Worm (Caenorhabditis elegans) whole organism, mixed stage, embryonic: ENCODE measurements around the gene ung-1.

Experiments used
- bed-3 ChIP-seq: fragments of 200-800 bp; sonication (Bioruptor generic); optimal IDR thresholded peaks from 3 replicates; lab custom pipeline; 2018; ENCODE audit warnings: mild to moderate bottlenecking, missing genetic modification characterization, moderate library complexity, missing compliant biosample characterization
- ceh-39 ChIP-seq: fragments of 150-350 bp; optimal IDR thresholded peaks from 2 replicates; lab custom pipeline; 2014; ENCODE audit warnings: missing biosample characterization, missing genetic modification characterization
- ceh-83 ChIP-seq: fragments of 200-800 bp; sonication (Bioruptor generic); optimal IDR thresholded peaks from 2 replicates; lab custom pipeline; 2018; ENCODE audit warnings: mild to moderate bottlenecking, missing genetic modification characterization, missing compliant biosample characterization
- ces-1 ChIP-seq: fragments of 150-350 bp; optimal IDR thresholded peaks from 2 replicates; lab custom pipeline; 2014; ENCODE audit warnings: missing biosample characterization, missing genetic modification reagents, missing genetic modification characterization
- cnd-1 ChIP-seq: fragments of 200-800 bp; sonication (Bioruptor generic); optimal IDR thresholded peaks from 2 replicates; lab custom pipeline; 2018; ENCODE audit warnings: mild to moderate bottlenecking, missing genetic modification characterization, missing compliant biosample characterization
- drap-1 ChIP-seq: fragments of 200-800 bp; sonication (Bioruptor generic); optimal IDR thresholded peaks from 3 replicates; lab custom pipeline; 2018; ENCODE audit warnings: mild to moderate bottlenecking, missing genetic modification characterization, missing compliant biosample characterization
- elt-1 ChIP-seq: sonication (generic microtip); optimal IDR thresholded peaks from 2 replicates; lab custom pipeline; 2017; ENCODE audit warnings: missing genetic modification characterization, mild to moderate bottlenecking, missing compliant biosample characterization, antibody characterized with exemption, moderate library complexity, borderline replicate concordance; ENCODE audit not compliant: insufficient read depth
- flh-1 ChIP-seq: fragments of 200-800 bp; sonication (Bioruptor generic); optimal IDR thresholded peaks from 2 replicates; lab custom pipeline; 2018; ENCODE audit warnings: mild to moderate bottlenecking, missing genetic modification characterization, moderate library complexity, missing compliant biosample characterization
- hlh-1 ChIP-seq: fragments of 150-350 bp; optimal IDR thresholded peaks from 2 replicates; lab custom pipeline; 2014; ENCODE audit warnings: missing biosample characterization, missing genetic modification reagents, missing genetic modification characterization
- lin-13 ChIP-seq: fragments of 150-350 bp; optimal IDR thresholded peaks from 2 replicates; lab custom pipeline; 2014; ENCODE audit warnings: missing biosample characterization, missing genetic modification characterization
- lin-32 ChIP-seq: fragments of 200-800 bp; sonication (Bioruptor generic); optimal IDR thresholded peaks from 2 replicates; lab custom pipeline; 2018; ENCODE audit warnings: mild to moderate bottlenecking, missing genetic modification characterization, missing compliant biosample characterization
- mab-5 ChIP-seq: fragments of 150-350 bp; optimal IDR thresholded peaks from 2 replicates; lab custom pipeline; 2014; ENCODE audit warnings: missing biosample characterization, missing genetic modification characterization
- mls-2 ChIP-seq: sonication (generic microtip); optimal IDR thresholded peaks from 2 replicates; lab custom pipeline; 2016; ENCODE audit warnings: mild to moderate bottlenecking, missing genetic modification characterization, moderate library complexity, missing compliant biosample characterization
- nhr-12 ChIP-seq: fragments of 150-350 bp; optimal IDR thresholded peaks from 2 replicates; lab custom pipeline; 2014; ENCODE audit warnings: missing biosample characterization, missing genetic modification characterization
- nhr-2 ChIP-seq: fragments of 150-350 bp; optimal IDR thresholded peaks from 2 replicates; lab custom pipeline; 2014; ENCODE audit warnings: missing biosample characterization, missing genetic modification characterization
- nhr-237 ChIP-seq: fragments of 150-350 bp; optimal IDR thresholded peaks from 2 replicates; lab custom pipeline; 2014; ENCODE audit warnings: missing biosample characterization, missing genetic modification characterization
- nhr-76 ChIP-seq: sonication (generic microtip); optimal IDR thresholded peaks from 2 replicates; lab custom pipeline; 2017; ENCODE audit warnings: missing biosample characterization, missing genetic modification characterization
- pha-4 ChIP-seq: fragments of 150-350 bp; optimal IDR thresholded peaks from 2 replicates; lab custom pipeline; 2018; ENCODE audit warnings: missing biosample characterization, missing genetic modification reagents, missing genetic modification characterization
- sem-2 ChIP-seq: fragments of 200-800 bp; sonication (Bioruptor generic); optimal IDR thresholded peaks from 2 replicates; lab custom pipeline; 2018; ENCODE audit warnings: mild to moderate bottlenecking, missing genetic modification characterization, missing compliant biosample characterization
- sptf-1 ChIP-seq: sonication (generic microtip); optimal IDR thresholded peaks from 2 replicates; lab custom pipeline; 2017; ENCODE audit warnings: mild to moderate bottlenecking, missing genetic modification characterization, moderate library complexity, missing compliant biosample characterization
- tbx-8 ChIP-seq: fragments of 200-800 bp; sonication (Bioruptor generic); optimal IDR thresholded peaks from 2 replicates; lab custom pipeline; 2018; ENCODE audit warnings: mild to moderate bottlenecking, missing genetic modification characterization, moderate library complexity, missing compliant biosample characterization
- unc-120 ChIP-seq: sonication (generic microtip); optimal IDR thresholded peaks from 2 replicates; lab custom pipeline; 2017; ENCODE audit warnings: missing genetic modification characterization, missing compliant biosample characterization; ENCODE audit not compliant: poor library complexity, severe bottlenecking
- unc-62 ChIP-seq: fragments of 150-350 bp; optimal IDR thresholded peaks from 2 replicates; lab custom pipeline; 2014; ENCODE audit warnings: missing biosample characterization, missing genetic modification reagents, missing genetic modification characterization
- zip-8 ChIP-seq: fragments of 150-350 bp; optimal IDR thresholded peaks from 2 replicates; lab custom pipeline; 2014; ENCODE audit warnings: missing biosample characterization, missing genetic modification characterization

ung-1 gene

ce11 chrIII:11982474-11982873, 8.6 kb upstream of the ung-1 start:
- TF ChIP-seq unc-62 (GFP tag; lab: Kevin White, UChicago) (no peak), lin-32 (GFP tag; lab: Kevin White, UChicago) (no peak), mls-2 (tag; lab: Kevin White, UChicago) (no peak), bed-3 (GFP tag; lab: Kevin White, UChicago) (no peak), flh-1 (GFP tag; lab: Kevin White, UChicago) (no peak), cnd-1 (tag; lab: Kevin White, UChicago) (no peak)

ce11 chrIII:11981539-11981938, 7.6 kb upstream of the ung-1 start:
- TF ChIP-seq hlh-1 (tag; lab: Kevin White, UChicago) (no peak), lin-32 (GFP tag; lab: Kevin White, UChicago) (peak; percentile 39)

- TF ChIP-seq mls-2 (tag; lab: Kevin White, UChicago): peak; percentile 2
- no peak for TF ChIP-seq ceh-39
Observed at ce11 chrIII:11980743-11981142, 6.8 kb upstream of the ung-1 start.

- TF ChIP-seq ces-1 (GFP tag; lab: Kevin White, UChicago): no peak
- TF ChIP-seq sptf-1 (tag; lab: Kevin White, UChicago): no peak
- no peak for TF ChIP-seq mls-2 (tag; lab: Kevin White, UChicago)
- no peak for TF ChIP-seq unc-62 (GFP tag; lab: Kevin White, UChicago)
- TF ChIP-seq flh-1 (GFP tag; lab: Kevin White, UChicago): no peak
- no peak for TF ChIP-seq elt-1 (tag; lab: Kevin White, UChicago)
- TF ChIP-seq lin-13 (tag; lab: Kevin White, UChicago): no peak
- no peak for TF ChIP-seq drap-1
- TF ChIP-seq nhr-76 (tag; lab: Kevin White, UChicago): no peak
- TF ChIP-seq sem-2 (GFP tag; lab: Kevin White, UChicago): no peak
- no peak for TF ChIP-seq cnd-1 (tag; lab: Kevin White, UChicago)
- TF ChIP-seq mab-5 (tag; lab: Kevin White, UChicago): no peak
Observed at ce11 chrIII:11978742-11979141, 4.8 kb upstream of the ung-1 start, which contains the start of gene Y56A3A.30. Gene Y56A3A.30 (minus strand): TSS chrIII:11979065.

- TF ChIP-seq nhr-76 (tag; lab: Kevin White, UChicago) (no peak), ceh-39 (peak; percentile 61), pha-4 (tag; lab: Kevin White, UChicago) (no peak), cnd-1 (tag; lab: Kevin White, UChicago) (no peak), nhr-2 (tag; lab: Kevin White, UChicago) (no peak)
Observed at ce11 chrIII:11974414-11974813, 518 bp upstream of the ung-1 start, which contains the start of gene Y56A3A.31. Gene Y56A3A.31 (plus strand): TSS chrIII:11974477.

DNA sequence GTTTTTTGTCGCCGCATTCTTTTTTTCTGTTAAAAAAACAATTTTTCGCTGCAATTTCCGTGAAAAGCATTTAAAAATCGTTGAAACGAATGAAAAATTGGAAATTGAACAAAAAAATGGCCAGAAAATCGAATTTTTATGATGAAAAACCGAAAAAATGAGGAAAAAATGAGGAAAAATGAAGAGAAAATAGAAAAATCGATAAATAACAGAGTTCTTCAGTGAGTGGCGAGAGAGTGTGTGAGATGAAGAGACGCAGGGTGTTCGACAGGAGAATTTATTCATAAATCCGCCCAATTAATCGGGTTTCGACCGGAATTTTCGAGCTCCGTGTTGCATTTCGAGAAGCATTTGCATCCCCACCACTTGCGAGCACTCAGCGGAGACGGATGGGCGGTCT, 2.6 kb downstream of the ung-1 start, which contains the start of gene Y56A3A.28:
Gene Y56A3A.28, minus strand, starts transcription at position 33 of the 400 bp plus-strand sequence.
- TF ChIP-seq ces-1 (GFP tag; lab: Kevin White, UChicago): peak; percentile 46
- TF ChIP-seq ceh-39: no peak

DNA sequence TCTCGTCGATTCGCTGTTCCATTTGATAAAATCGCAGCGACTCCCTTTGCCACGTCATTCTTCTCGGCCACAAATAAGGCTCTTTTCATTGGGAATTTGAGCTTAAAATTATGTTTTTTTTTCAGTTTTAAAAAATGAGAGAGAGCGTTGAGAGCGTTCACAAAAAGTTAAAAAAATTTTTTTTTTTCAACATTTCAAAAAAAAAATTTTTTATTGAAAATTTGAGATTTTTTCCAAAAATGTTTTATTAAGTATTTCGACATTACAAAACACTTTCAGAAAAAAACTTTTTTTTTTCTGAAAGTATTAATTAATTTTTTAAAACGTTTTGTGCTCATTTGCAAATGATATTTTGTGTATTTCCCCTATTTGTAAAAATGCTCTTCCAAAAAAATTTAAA, 13.8 kb downstream of the ung-1 start, which contains the start of gene top-3:
Gene top-3, minus strand, starts transcription at position 101 of the 400 bp plus-strand sequence.
- TF ChIP-seq zip-8 (tag; lab: Kevin White, UChicago) (no peak), hlh-1 (tag; lab: Kevin White, UChicago) (no peak), nhr-12 (tag; lab: Kevin White, UChicago) (no peak), mls-2 (tag; lab: Kevin White, UChicago) (no peak), unc-120 (tag; lab: Kevin White, UChicago) (no peak), nhr-2 (tag; lab: Kevin White, UChicago) (no peak), tbx-8 (no peak), ces-1 (GFP tag; lab: Kevin White, UChicago) (no peak), sem-2 (GFP tag; lab: Kevin White, UChicago) (no peak), ceh-83 (GFP tag; lab: Kevin White, UChicago) (no peak), nhr-237 (tag; lab: Kevin White, UChicago) (no peak), nhr-76 (tag; lab: Kevin White, UChicago) (no peak), bed-3 (GFP tag; lab: Kevin White, UChicago) (no peak)
